Worm (Caenorhabditis elegans) whole organism, L3 larva: ENCODE data around the gene srh-190.

Experiments used
- R02D3.7 ChIP-seq: fragments of 150-350 bp; optimal IDR thresholded peaks from 2 replicates; lab custom pipeline; 2014; ENCODE audit warnings: missing biosample characterization, missing genetic modification characterization
- ama-1 ChIP-seq: fragments of 150-350 bp; optimal IDR thresholded peaks from 2 replicates; lab custom pipeline; 2018
- ceh-16 ChIP-seq: sonication (generic microtip); optimal IDR thresholded peaks from 2 replicates; lab custom pipeline; 2017; ENCODE audit warnings: missing biosample characterization, missing genetic modification characterization
- ceh-28 ChIP-seq: fragments of 150-350 bp; optimal IDR thresholded peaks from 2 replicates; lab custom pipeline; 2014; ENCODE audit warnings: missing biosample characterization, missing genetic modification reagents, missing genetic modification characterization
- ceh-82 ChIP-seq: fragments of 150-350 bp; optimal IDR thresholded peaks from 2 replicates; lab custom pipeline; 2014; ENCODE audit warnings: missing biosample characterization, missing genetic modification characterization
- ceh-9 ChIP-seq: sonication (generic microtip); optimal IDR thresholded peaks from 2 replicates; lab custom pipeline; 2018; ENCODE audit warnings: missing biosample characterization, missing genetic modification characterization
- daf-12 ChIP-seq: fragments of 150-350 bp; optimal IDR thresholded peaks from 2 replicates; lab custom pipeline; 2014; ENCODE audit warnings: missing biosample characterization, missing genetic modification reagents, missing genetic modification characterization
- egl-5 ChIP-seq: fragments of 150-350 bp; optimal IDR thresholded peaks from 2 replicates; lab custom pipeline; 2017; ENCODE audit warnings: missing biosample characterization, missing genetic modification reagents, missing genetic modification characterization, inconsistent platforms
- elt-2 ChIP-seq: sonication (generic microtip); optimal IDR thresholded peaks from 2 replicates; lab custom pipeline; 2016; ENCODE audit warnings: missing genetic modification reagents, mild to moderate bottlenecking, missing genetic modification characterization, missing compliant biosample characterization
- elt-3 ChIP-seq, 3 experiments: fragments of 150-350 bp in 1 of 3; sonication (generic microtip) in 2 of 3; optimal IDR thresholded peaks; 2 replicates in 2 of 3; 4 replicates in 1 of 3; lab custom pipeline; 2014 to 2017; ENCODE audit warnings: missing biosample characterization in 3 of 3, missing genetic modification characterization in 3 of 3
- eor-1 ChIP-seq, 2 experiments: fragments of 150-350 bp; optimal IDR thresholded peaks; 2 replicates each; lab custom pipeline; 2014 to 2018; ENCODE audit warnings: missing biosample characterization in 2 of 2, missing genetic modification characterization in 2 of 2
- fkh-10 ChIP-seq: sonication (generic microtip); optimal IDR thresholded peaks from 2 replicates; lab custom pipeline; 2017; ENCODE audit warnings: missing biosample characterization, missing genetic modification reagents, missing genetic modification characterization
- fkh-2 ChIP-seq: fragments of 150-350 bp; optimal IDR thresholded peaks from 2 replicates; lab custom pipeline; 2014; ENCODE audit warnings: missing biosample characterization, missing genetic modification reagents, missing genetic modification characterization
- fos-1 ChIP-seq: fragments of 150-350 bp; optimal IDR thresholded peaks from 2 replicates; lab custom pipeline; 2014; ENCODE audit warnings: missing biosample characterization, missing genetic modification characterization
- jun-1 ChIP-seq: fragments of 150-350 bp; optimal IDR thresholded peaks from 2 replicates; lab custom pipeline; 2014; ENCODE audit warnings: missing biosample characterization, missing genetic modification reagents, missing genetic modification characterization
- lin-15B ChIP-seq: fragments of 150-350 bp; optimal IDR thresholded peaks from 2 replicates; lab custom pipeline; 2014; ENCODE audit warnings: missing biosample characterization, missing genetic modification characterization
- lin-39 ChIP-seq: fragments of 150-350 bp; optimal IDR thresholded peaks from 2 replicates; lab custom pipeline; 2018; ENCODE audit warnings: missing biosample characterization, missing genetic modification reagents, missing genetic modification characterization
- mdl-1 ChIP-seq: fragments of 150-350 bp; optimal IDR thresholded peaks from 2 replicates; lab custom pipeline; 2014; ENCODE audit warnings: missing biosample characterization, missing genetic modification characterization
- mml-1 ChIP-seq: fragments of 150-350 bp; sonication (generic microtip); optimal IDR thresholded peaks from 3 replicates; lab custom pipeline; 2014; ENCODE audit warnings: missing biosample characterization, missing genetic modification characterization
- nhr-11 ChIP-seq: fragments of 150-350 bp; optimal IDR thresholded peaks from 2 replicates; lab custom pipeline; 2014; ENCODE audit warnings: missing biosample characterization, missing genetic modification characterization
- nhr-23 ChIP-seq: fragments of 150-350 bp; optimal IDR thresholded peaks from 2 replicates; lab custom pipeline; 2014; ENCODE audit warnings: missing biosample characterization, missing genetic modification reagents, missing genetic modification characterization
- nhr-25 ChIP-seq: sonication (generic microtip); optimal IDR thresholded peaks from 2 replicates; lab custom pipeline; 2017; ENCODE audit warnings: missing biosample characterization, missing genetic modification characterization
- nhr-28 ChIP-seq: fragments of 150-350 bp; optimal IDR thresholded peaks from 2 replicates; lab custom pipeline; 2014; ENCODE audit warnings: missing biosample characterization, missing genetic modification characterization
- nhr-43 ChIP-seq: sonication (generic microtip); optimal IDR thresholded peaks from 2 replicates; lab custom pipeline; 2016; ENCODE audit warnings: mild to moderate bottlenecking, missing genetic modification characterization, missing compliant biosample characterization; ENCODE audit not compliant: poor library complexity, severe bottlenecking
- nhr-67 ChIP-seq: fragments of 150-350 bp; optimal IDR thresholded peaks from 2 replicates; lab custom pipeline; 2014; ENCODE audit warnings: missing biosample characterization, missing genetic modification characterization
- nhr-76 ChIP-seq: fragments of 150-350 bp; sonication (generic microtip); optimal IDR thresholded peaks from 5 replicates; lab custom pipeline; 2014; ENCODE audit warnings: missing biosample characterization, missing genetic modification characterization
- nhr-77 ChIP-seq: fragments of 150-350 bp; optimal IDR thresholded peaks from 2 replicates; lab custom pipeline; 2014; ENCODE audit warnings: missing biosample characterization, missing genetic modification characterization
- pqm-1 ChIP-seq: fragments of 150-350 bp; optimal IDR thresholded peaks from 2 replicates; lab custom pipeline; 2017; ENCODE audit warnings: missing biosample characterization, missing genetic modification characterization, inconsistent platforms
- sea-2 ChIP-seq: fragments of 150-350 bp; sonication (generic microtip); optimal IDR thresholded peaks from 4 replicates; lab custom pipeline; 2014; ENCODE audit warnings: missing biosample characterization, missing genetic modification reagents, missing genetic modification characterization
- skn-1 ChIP-seq: fragments of 150-350 bp; optimal IDR thresholded peaks from 2 replicates; lab custom pipeline; 2014; ENCODE audit warnings: missing biosample characterization, missing genetic modification characterization
- snpc-4 ChIP-seq: fragments of 150-350 bp; optimal IDR thresholded peaks from 2 replicates; lab custom pipeline; 2014; ENCODE audit warnings: missing biosample characterization, missing genetic modification characterization
- tbx-2 ChIP-seq: sonication (generic microtip); optimal IDR thresholded peaks from 2 replicates; lab custom pipeline; 2016; ENCODE audit warnings: mild to moderate bottlenecking, missing genetic modification characterization, missing compliant biosample characterization
- unc-39 ChIP-seq: sonication (generic microtip); optimal IDR thresholded peaks from 4 replicates; lab custom pipeline; 2017; ENCODE audit warnings: missing biosample characterization, missing genetic modification characterization
- ztf-4 ChIP-seq: fragments of 150-350 bp; optimal IDR thresholded peaks from 2 replicates; lab custom pipeline; 2014; ENCODE audit warnings: missing biosample characterization, missing genetic modification characterization

srh-190 gene

ce11 chrV:3884550-3884949 is 18.4 kb upstream of the srh-190 start:
- TF ChIP-seq snpc-4 (tag; lab: Kevin White, UChicago), result no peak
- TF ChIP-seq nhr-23 (tag; lab: Kevin White, UChicago), result no peak
- TF ChIP-seq fos-1 (tag; lab: Kevin White, UChicago), result no peak
- no peak for TF ChIP-seq tbx-2 (tag; lab: Kevin White, UChicago)
- TF ChIP-seq elt-3 (tag; optimal IDR thresholded peaks at IDR 0.05; lab: Kevin White, UChicago), result no peak

DNA sequence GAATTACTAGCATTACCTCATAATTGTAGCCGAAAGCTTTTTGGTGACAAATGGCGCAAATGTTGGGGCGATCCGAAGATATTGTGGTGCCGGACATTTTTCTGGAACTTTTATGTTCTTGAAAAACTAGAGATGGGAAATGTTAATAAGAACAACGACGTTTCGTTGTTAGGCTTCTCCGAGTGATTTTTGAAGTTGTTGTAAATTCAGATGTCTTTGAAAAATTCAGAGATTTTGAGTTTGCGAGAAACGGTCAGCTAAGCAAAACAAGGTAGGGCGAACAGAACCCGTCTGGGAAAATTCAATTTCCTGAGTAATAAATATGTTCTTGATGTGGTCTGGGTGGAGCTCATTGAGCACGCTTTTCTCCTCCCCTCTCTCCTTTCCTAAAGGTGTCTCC is 16.8 kb upstream of the srh-190 start, which contains the start of gene nhr-124:
nhr-124 (minus strand) TSS at position 101 of the 400 bp plus-strand sequence.
- no peak for TF ChIP-seq elt-3 (tag; optimal IDR thresholded peaks at IDR 0.05; lab: Kevin White, UChicago)
- TF ChIP-seq nhr-23 (tag; lab: Kevin White, UChicago), result no peak
- no peak for TF ChIP-seq sea-2
- TF ChIP-seq ceh-16 (tag; lab: Kevin White, UChicago), result no peak
- TF ChIP-seq skn-1 (tag; lab: Kevin White, UChicago), result no peak
- no peak for TF ChIP-seq nhr-25 (tag; lab: Kevin White, UChicago)
- no peak for TF ChIP-seq ama-1
- TF ChIP-seq mml-1 (tag; lab: Kevin White, UChicago), result no peak
- TF ChIP-seq nhr-11 (tag; lab: Kevin White, UChicago), result no peak
- no peak for TF ChIP-seq daf-12 (tag; lab: Kevin White, UChicago)
- no peak for TF ChIP-seq unc-39 (tag; lab: Kevin White, UChicago)
- TF ChIP-seq eor-1 (tag; optimal IDR thresholded peaks at IDR 0.05; lab: Kevin White, UChicago), result no peak
- TF ChIP-seq ceh-82 (tag; lab: Kevin White, UChicago), result no peak
- TF ChIP-seq snpc-4 (tag; lab: Kevin White, UChicago), result no peak
- TF ChIP-seq mdl-1 (tag; lab: Kevin White, UChicago), result no peak
- no peak for TF ChIP-seq jun-1 (tag; lab: Kevin White, UChicago)
- no peak for TF ChIP-seq nhr-43
- no peak for TF ChIP-seq fkh-2 (tag; lab: Kevin White, UChicago)
- no peak for TF ChIP-seq nhr-77

DNA sequence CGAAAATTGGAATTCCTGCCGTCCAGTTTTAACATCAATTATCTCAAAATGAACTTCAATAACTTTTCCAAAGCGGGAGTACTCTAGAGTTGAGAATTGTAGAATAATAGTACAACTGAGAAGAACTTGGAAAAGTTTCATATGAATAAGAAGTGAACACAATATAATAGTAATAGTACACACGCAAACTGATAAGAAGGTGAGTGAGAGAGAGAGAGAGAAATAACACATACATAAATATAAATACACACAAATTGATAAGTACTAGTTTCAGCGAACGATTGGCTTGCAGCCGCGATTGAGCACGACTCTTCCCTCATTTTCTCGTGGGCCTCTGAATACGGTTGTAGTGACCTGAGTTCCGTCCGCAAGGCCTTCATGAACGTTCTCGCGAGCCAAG is 13.8 kb upstream of the srh-190 start, which contains the start of gene C17E7.13:
C17E7.13 (minus strand) TSS at position 176 of the 400 bp plus-strand sequence.
- TF ChIP-seq elt-2 (peak; percentile 25), lin-15B (tag; lab: Kevin White, UChicago) (no peak), pqm-1 (tag; lab: Kevin White, UChicago) (peak; percentile 14), nhr-67 (tag; lab: Kevin White, UChicago) (no peak), nhr-23 (tag; lab: Kevin White, UChicago) (no peak)

DNA sequence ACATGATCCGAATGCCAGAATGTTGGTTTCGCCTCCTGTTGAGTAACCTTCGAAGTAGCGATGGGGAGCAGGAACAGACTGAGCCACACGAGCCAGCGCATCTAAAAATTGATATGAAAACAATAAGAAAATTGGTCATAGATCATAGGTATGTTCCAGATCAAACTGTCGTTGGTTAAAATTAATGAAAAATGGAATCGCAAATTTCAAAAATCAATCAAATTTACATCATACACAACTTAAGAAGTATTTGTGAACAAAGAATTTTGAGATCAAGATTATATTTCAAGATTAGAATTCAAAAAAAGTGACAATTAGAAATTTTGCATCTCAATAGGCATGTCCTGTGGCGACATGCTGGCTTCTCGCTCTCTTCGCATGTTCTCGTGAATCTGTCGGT is 12.1 kb upstream of the srh-190 start, which contains the start of gene C17E7.9:
C17E7.9 (minus strand) TSS at position 101 of the 400 bp plus-strand sequence.
- no peak for TF ChIP-seq snpc-4 (tag; lab: Kevin White, UChicago)

DNA sequence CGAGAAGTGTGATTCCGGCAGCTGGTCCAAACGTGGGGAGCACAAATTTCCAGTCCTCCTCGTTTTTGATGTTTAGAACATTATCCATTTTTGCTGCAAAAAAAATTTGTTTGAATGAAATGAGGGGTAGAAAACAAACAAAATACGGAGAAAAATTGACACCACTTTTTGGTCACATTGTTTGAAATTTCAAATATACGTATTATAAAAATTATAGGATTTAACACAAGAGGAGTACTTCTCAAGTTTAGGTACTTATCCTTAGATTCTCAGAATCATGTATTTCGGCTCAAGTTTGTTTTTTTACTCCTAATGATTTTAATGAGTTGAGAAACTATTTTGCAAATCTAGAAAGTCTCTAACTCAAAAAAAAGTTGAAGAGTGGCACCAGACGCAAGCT is 11.0 kb upstream of the srh-190 start, which contains the start of gene C17E7.12:
C17E7.12 (minus strand) TSS at position 101 of the 400 bp plus-strand sequence.
- TF ChIP-seq snpc-4 (tag; lab: Kevin White, UChicago) (no peak), R02D3.7 (tag; lab: Kevin White, UChicago) (no peak), mml-1 (tag; lab: Kevin White, UChicago) (no peak), ceh-28 (tag; lab: Kevin White, UChicago) (no peak), egl-5 (tag; lab: Kevin White, UChicago) (no peak), fkh-10 (GFP tag; lab: Kevin White, UChicago) (no peak), ceh-16 (tag; lab: Kevin White, UChicago) (no peak), fkh-2 (tag; lab: Kevin White, UChicago) (no peak), ceh-9 (tag; lab: Kevin White, UChicago) (no peak), fos-1 (tag; lab: Kevin White, UChicago) (no peak), nhr-76 (tag; lab: Kevin White, UChicago) (no peak), ztf-4 (tag; lab: Kevin White, UChicago) (no peak), jun-1 (tag; lab: Kevin White, UChicago) (no peak), eor-1 (tag; optimal IDR thresholded peaks at IDR 0.05; lab: Kevin White, UChicago) (no peak), elt-3 (tag; optimal IDR thresholded peaks at IDR 0.05; lab: Kevin White, UChicago) (no peak), lin-39 (tag; lab: Kevin White, UChicago) (no peak), nhr-77 (no peak), nhr-67 (tag; lab: Kevin White, UChicago) (no peak), daf-12 (tag; lab: Kevin White, UChicago) (no peak), nhr-28 (tag; lab: Kevin White, UChicago) (no peak)
